Worm (Caenorhabditis elegans) whole organism, midembryonic: ENCODE measurements around the gene F19B10.5.

Source experiments
- T22C8.4 ChIP-seq: fragments of 200-800 bp; sonication (Bioruptor generic); IDR thresholded peaks from 2 replicates; pipeline ENCODE4 v1.3.6; 2022; ENCODE audit warnings: missing genetic modification characterization, missing compliant biosample characterization
- flt-1 ChIP-seq: fragments of 200-800 bp; sonication (Bioruptor generic); IDR thresholded peaks from 2 replicates; pipeline ENCODE4 v1.3.6; 2022; ENCODE audit warnings: missing genetic modification characterization, missing compliant biosample characterization
- klf-2 ChIP-seq: fragments of 200-800 bp; sonication (Bioruptor generic); conservative IDR thresholded peaks from 2 replicates; pipeline ENCODE4 v1.3.6; 2022; ENCODE audit warnings: missing genetic modification reagents, missing genetic modification characterization, missing compliant biosample characterization
- med-1 ChIP-seq: sonication (generic microtip); optimal IDR thresholded peaks from 2 replicates; lab custom pipeline; 2017; ENCODE audit warnings: missing genetic modification characterization, mild to moderate bottlenecking, missing compliant biosample characterization, antibody characterized with exemption, missing genetic modification reagents; ENCODE audit not compliant: insufficient read depth
- ref-1 ChIP-seq: fragments of 200-800 bp; sonication (Bioruptor generic); conservative IDR thresholded peaks from 2 replicates; pipeline ENCODE4 v1.3.6; 2022; ENCODE audit warnings: missing genetic modification reagents, missing genetic modification characterization, missing compliant biosample characterization
- tab-1 ChIP-seq: fragments of 200-800 bp; sonication (Bioruptor generic); IDR thresholded peaks from 2 replicates; pipeline ENCODE4 v1.3.6; 2022; ENCODE audit warnings: missing genetic modification characterization, missing compliant biosample characterization
- ztf-29 ChIP-seq: fragments of 200-800 bp; sonication (Bioruptor generic); IDR thresholded peaks from 2 replicates; pipeline ENCODE4 v1.3.6; 2022; ENCODE audit warnings: missing genetic modification reagents, missing genetic modification characterization, missing compliant biosample characterization

ce11 chrII:3640197-3640596, 15.3 kb upstream of the F19B10.5 start, which contains the start of gene M151.10:
- TF ChIP-seq tab-1 (GFP tag; lab: Robert Waterston, UW) (no peak), flt-1 (GFP tag; lab: Robert Waterston, UW) (no peak), T22C8.4 (no peak), klf-2 (GFP tag; lab: Robert Waterston, UW) (no peak), med-1 (GFP tag; lab: Kevin White, UChicago) (no peak), ref-1 (GFP tag; lab: Robert Waterston, UW) (no peak), ztf-29 (GFP tag; lab: Robert Waterston, UW) (no peak)
